Worm (Caenorhabditis elegans) whole organism, L2 larva: ENCODE data around the gene Y116F11A.6.
"Not testable (repeated sequence)": the region's sequence is repeated elsewhere in the genome, so short reads cannot be mapped to it uniquely, and the experiment has no call there.

Experiments used
- Y55F3AM.14 ChIP-seq: fragments of 200-800 bp; sonication (Bioruptor generic); optimal IDR thresholded peaks from 2 replicates; lab custom pipeline; 2018; ENCODE audit warnings: mild to moderate bottlenecking, missing genetic modification characterization, missing compliant biosample characterization
- lsy-2 ChIP-seq, 2 experiments: fragments of 150-350 bp in 1 of 2; sonication (generic microtip) in 1 of 2; optimal IDR thresholded peaks; 2 replicates each; lab custom pipeline; 2014 to 2017; ENCODE audit warnings: missing biosample characterization in 2 of 2, missing genetic modification characterization in 2 of 2
- mdl-1 ChIP-seq, 2 experiments: fragments of 150-350 bp in 1 of 2; sonication (generic microtip) in 1 of 2; optimal IDR thresholded peaks; 2 replicates each; lab custom pipeline; 2017; ENCODE audit warnings: missing biosample characterization in 2 of 2, missing genetic modification characterization in 2 of 2
- nhr-12 ChIP-seq: fragments of 150-350 bp; optimal IDR thresholded peaks from 2 replicates; lab custom pipeline; 2014; ENCODE audit warnings: missing biosample characterization, missing genetic modification characterization
- unc-62 ChIP-seq: fragments of 150-350 bp; optimal IDR thresholded peaks from 2 replicates; lab custom pipeline; 2014; ENCODE audit warnings: missing biosample characterization, missing genetic modification reagents, missing genetic modification characterization

- TF ChIP-seq nhr-12; lsy-2 (tag; optimal IDR thresholded peaks at IDR 0.05; lab: Kevin White, UChicago); mdl-1 (tag; optimal IDR thresholded peaks at IDR 0.05; lab: Kevin White, UChicago); unc-62; Y55F3AM.14 (GFP tag; lab: Kevin White, UChicago): not testable (repeated sequence)
Measured at ce11 chrV:19710514-19710913, 8.8 kb upstream of the Y116F11A.6 start, which contains the start of gene Y43F8C.15.
